Worm (Caenorhabditis elegans) whole organism, midembryonic: ENCODE measurements around the gene C39B10.7.

ENCODE experiments used
- T22C8.4 ChIP-seq: fragments of 200-800 bp; sonication (Bioruptor generic); IDR thresholded peaks from 2 replicates; pipeline ENCODE4 v1.3.6; 2022; ENCODE audit warnings: missing genetic modification characterization, missing compliant biosample characterization
- flt-1 ChIP-seq: fragments of 200-800 bp; sonication (Bioruptor generic); IDR thresholded peaks from 2 replicates; pipeline ENCODE4 v1.3.6; 2022; ENCODE audit warnings: missing genetic modification characterization, missing compliant biosample characterization
- ref-1 ChIP-seq: fragments of 200-800 bp; sonication (Bioruptor generic); conservative IDR thresholded peaks from 2 replicates; pipeline ENCODE4 v1.3.6; 2022; ENCODE audit warnings: missing genetic modification reagents, missing genetic modification characterization, missing compliant biosample characterization
- tab-1 ChIP-seq: fragments of 200-800 bp; sonication (Bioruptor generic); IDR thresholded peaks from 2 replicates; pipeline ENCODE4 v1.3.6; 2022; ENCODE audit warnings: missing genetic modification characterization, missing compliant biosample characterization
- ztf-29 ChIP-seq: fragments of 200-800 bp; sonication (Bioruptor generic); IDR thresholded peaks from 2 replicates; pipeline ENCODE4 v1.3.6; 2022; ENCODE audit warnings: missing genetic modification reagents, missing genetic modification characterization, missing compliant biosample characterization

- TF ChIP-seq flt-1 (GFP tag; lab: Robert Waterston, UW), result no peak
- TF ChIP-seq ztf-29 (GFP tag; lab: Robert Waterston, UW), result no peak
- no peak for TF ChIP-seq T22C8.4 (GFP tag; lab: Robert Waterston, UW)
- TF ChIP-seq ref-1 (GFP tag; lab: Robert Waterston, UW), result no peak
- no peak for TF ChIP-seq tab-1 (GFP tag; lab: Robert Waterston, UW)
Observed at ce11 chrX:10514056-10514455, 37.4 kb downstream of the C39B10.7 start.
